Fruit fly (Drosophila melanogaster): ENCODE data around the gene SmE.

DNA sequence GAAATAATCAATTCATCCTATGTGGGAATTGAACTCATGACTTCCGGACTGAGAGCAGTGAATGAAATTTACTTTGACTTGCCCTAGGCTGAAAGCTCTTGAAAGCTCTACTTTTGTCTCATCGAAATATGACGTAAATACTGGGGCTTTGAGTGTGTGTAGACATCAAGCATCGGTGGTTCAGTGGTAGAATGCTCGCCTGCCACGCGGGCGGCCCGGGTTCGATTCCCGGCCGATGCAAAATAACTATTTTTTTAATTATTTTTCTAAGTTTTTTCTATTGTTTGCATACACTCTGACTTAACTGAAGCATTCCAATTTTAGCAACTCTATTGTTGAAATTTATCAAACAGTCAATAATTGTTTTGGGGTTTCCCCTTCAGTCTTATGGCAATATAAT, 12.6 kb downstream of the SmE start:
- TF ChIP-seq CG8478 (optimal IDR thresholded peaks at IDR 0.05) (no peak), CTCF (optimal IDR thresholded peaks at IDR 0.05) (no peak)

Data from S2 (cell line).